Worm (Caenorhabditis elegans) whole organism, L1 larva: Measurements from ENCODE around the gene ddp-1.
A peak's percentile ranks its signal among the peaks of the same experiment; 100 is the strongest.

Experiments
- C16A3.4 ChIP-seq: fragments of 150-350 bp; optimal IDR thresholded peaks from 2 replicates; lab custom pipeline; 2014; ENCODE audit warnings: missing biosample characterization, missing genetic modification characterization
- F16B12.6 ChIP-seq: fragments of 150-350 bp; optimal IDR thresholded peaks from 2 replicates; lab custom pipeline; 2014; ENCODE audit warnings: missing biosample characterization, missing genetic modification characterization
- aha-1 ChIP-seq: fragments of 150-350 bp; optimal IDR thresholded peaks from 2 replicates; lab custom pipeline; 2014; ENCODE audit warnings: missing biosample characterization, missing genetic modification characterization
- ama-1 ChIP-seq: fragments of 150-350 bp; optimal IDR thresholded peaks from 2 replicates; lab custom pipeline; 2014
- blmp-1 ChIP-seq: fragments of 150-350 bp; optimal IDR thresholded peaks from 2 replicates; lab custom pipeline; 2014; ENCODE audit warnings: missing biosample characterization, missing genetic modification characterization
- ceh-63 ChIP-seq: fragments of 200-800 bp; sonication (Bioruptor generic); optimal IDR thresholded peaks from 2 replicates; lab custom pipeline; 2018; ENCODE audit warnings: mild to moderate bottlenecking, missing genetic modification characterization, missing compliant biosample characterization
- ceh-82 ChIP-seq, 3 experiments: fragments of 150-350 bp in 1 of 3; sonication (generic microtip) in 2 of 3; optimal IDR thresholded peaks; 2 replicates each; lab custom pipeline; 2014 to 2017; ENCODE audit warnings: missing biosample characterization in 3 of 3, missing genetic modification characterization in 3 of 3
- dpl-1 ChIP-seq, 3 experiments: fragments of 150-350 bp in 2 of 3; sonication (generic microtip) in 1 of 3; optimal IDR thresholded peaks; 2 replicates each; lab custom pipeline; 2014 to 2017; ENCODE audit warnings: missing biosample characterization in 3 of 3, missing genetic modification characterization in 3 of 3, missing genetic modification reagents in 3 of 3
- efl-1 ChIP-seq, 4 experiments: fragments of 150-350 bp; optimal IDR thresholded peaks in 3 of 4; peaks in 1 of 4; 1 replicate in 1 of 4; 2 replicates in 3 of 4; lab custom pipeline; 2014; ENCODE audit warnings: missing biosample characterization in 2 of 4, missing genetic modification characterization in 2 of 4, missing genetic modification reagents in 2 of 4
- efl-3 ChIP-seq: fragments of 200-800 bp; sonication (Bioruptor generic); optimal IDR thresholded peaks from 2 replicates; lab custom pipeline; 2018; ENCODE audit warnings: mild to moderate bottlenecking, missing genetic modification characterization, missing compliant biosample characterization
- egl-13 ChIP-seq: sonication (generic microtip); optimal IDR thresholded peaks from 2 replicates; lab custom pipeline; 2016; ENCODE audit warnings: missing genotype, missing genetic modification reagents, missing genetic modification characterization, missing compliant biosample characterization
- egl-27 ChIP-seq, 2 experiments: fragments of 150-350 bp in 1 of 2; sonication (generic microtip); optimal IDR thresholded peaks; 3 replicates each; lab custom pipeline; 2017 to 2018; ENCODE audit warnings: missing biosample characterization in 2 of 2, missing genetic modification characterization in 2 of 2, missing genetic modification reagents in 2 of 2
- elt-3 ChIP-seq, 6 experiments: fragments of 150-350 bp in 1 of 6; sonication (generic microtip); optimal IDR thresholded peaks; 2 replicates each; lab custom pipeline; 2017 to 2018; ENCODE audit warnings: missing biosample characterization in 6 of 6, missing genetic modification characterization in 6 of 6, inconsistent platforms in 1 of 6
- ets-5 ChIP-seq: fragments of 200-800 bp; sonication (Bioruptor generic); IDR thresholded peaks from 2 replicates; pipeline ENCODE4 v1.3.6; 2022; ENCODE audit warnings: missing genetic modification characterization, missing compliant biosample characterization
- fkh-10 ChIP-seq: sonication (generic microtip); optimal IDR thresholded peaks from 2 replicates; lab custom pipeline; 2017; ENCODE audit warnings: missing biosample characterization, missing genetic modification reagents, missing genetic modification characterization
- fkh-4 ChIP-seq: sonication (generic microtip); optimal IDR thresholded peaks from 2 replicates; lab custom pipeline; 2016; ENCODE audit warnings: missing compliant biosample characterization, missing genetic modification characterization, borderline replicate concordance
- fkh-8 ChIP-seq: sonication (generic microtip); optimal IDR thresholded peaks from 2 replicates; lab custom pipeline; 2016; ENCODE audit warnings: mild to moderate bottlenecking, missing genetic modification characterization, missing compliant biosample characterization
- fos-1 ChIP-seq: fragments of 150-350 bp; optimal IDR thresholded peaks from 2 replicates; lab custom pipeline; 2014; ENCODE audit warnings: missing biosample characterization, missing genetic modification characterization
- hpl-2 ChIP-seq: fragments of 150-350 bp; optimal IDR thresholded peaks from 2 replicates; lab custom pipeline; 2014; ENCODE audit warnings: missing biosample characterization, missing genetic modification reagents, missing genetic modification characterization
- lin-13 ChIP-seq: fragments of 150-350 bp; optimal IDR thresholded peaks from 2 replicates; lab custom pipeline; 2014; ENCODE audit warnings: missing biosample characterization, missing genetic modification reagents, missing genetic modification characterization
- lir-3 ChIP-seq: sonication (generic microtip); optimal IDR thresholded peaks from 2 replicates; lab custom pipeline; 2016; ENCODE audit warnings: mild to moderate bottlenecking, missing genetic modification characterization, moderate library complexity, missing compliant biosample characterization; ENCODE audit not compliant: poor library complexity
- mab-9 ChIP-seq: fragments of 200-800 bp; sonication (Bioruptor generic); IDR thresholded peaks from 2 replicates; pipeline ENCODE4 v1.3.6; 2022; ENCODE audit warnings: missing genetic modification reagents, missing genetic modification characterization, missing compliant biosample characterization
- mdl-1 ChIP-seq, 2 experiments: fragments of 150-350 bp; optimal IDR thresholded peaks; 2 replicates each; lab custom pipeline; 2014 to 2017; ENCODE audit warnings: missing biosample characterization in 2 of 2, missing genetic modification characterization in 2 of 2, inconsistent platforms in 1 of 2
- mef-2 ChIP-seq: fragments of 150-350 bp; optimal IDR thresholded peaks from 2 replicates; lab custom pipeline; 2014; ENCODE audit warnings: missing biosample characterization, missing genetic modification characterization
- mep-1 ChIP-seq: fragments of 150-350 bp; optimal IDR thresholded peaks from 2 replicates; lab custom pipeline; 2014; ENCODE audit warnings: missing biosample characterization, missing genetic modification characterization
- nhr-20 ChIP-seq: sonication (generic microtip); optimal IDR thresholded peaks from 2 replicates; lab custom pipeline; 2016; ENCODE audit warnings: mild to moderate bottlenecking, missing genetic modification characterization, missing compliant biosample characterization
- nhr-28 ChIP-seq: fragments of 150-350 bp; optimal IDR thresholded peaks from 2 replicates; lab custom pipeline; 2014; ENCODE audit warnings: missing biosample characterization, missing genetic modification characterization
- nhr-71 ChIP-seq: sonication (generic microtip); optimal IDR thresholded peaks from 2 replicates; lab custom pipeline; 2016; ENCODE audit warnings: mild to moderate bottlenecking, missing genetic modification characterization, moderate library complexity, missing compliant biosample characterization
- nhr-76 ChIP-seq: sonication (generic microtip); optimal IDR thresholded peaks from 2 replicates; lab custom pipeline; 2017; ENCODE audit warnings: missing biosample characterization, missing genetic modification characterization
- nhr-85 ChIP-seq: sonication (generic microtip); peaks from one replicate; lab custom pipeline; 2016; ENCODE audit warnings: missing genetic modification characterization, inconsistent platforms, missing compliant biosample characterization
- nhr-90 ChIP-seq: sonication (generic microtip); optimal IDR thresholded peaks from 2 replicates; lab custom pipeline; 2016; ENCODE audit warnings: mild to moderate bottlenecking, missing genetic modification characterization, missing compliant biosample characterization; ENCODE audit not compliant: poor library complexity
- snu-23 ChIP-seq: sonication (generic microtip); optimal IDR thresholded peaks from 2 replicates; lab custom pipeline; 2016; ENCODE audit warnings: missing genetic modification characterization, missing compliant biosample characterization
- sox-4 ChIP-seq: sonication (generic microtip); optimal IDR thresholded peaks from 2 replicates; lab custom pipeline; 2016; ENCODE audit warnings: missing genetic modification characterization, missing compliant biosample characterization
- sptf-1 ChIP-seq: fragments of 150-350 bp; optimal IDR thresholded peaks from 2 replicates; lab custom pipeline; 2014; ENCODE audit warnings: missing biosample characterization, missing genetic modification characterization
- tbx-2 ChIP-seq: sonication (generic microtip); optimal IDR thresholded peaks from 2 replicates; lab custom pipeline; 2016; ENCODE audit warnings: missing genetic modification characterization, missing compliant biosample characterization
- tlp-1 ChIP-seq: fragments of 150-350 bp; optimal IDR thresholded peaks from 2 replicates; lab custom pipeline; 2014; ENCODE audit warnings: missing biosample characterization, missing genetic modification characterization
- unc-62 ChIP-seq: fragments of 150-350 bp; optimal IDR thresholded peaks from 2 replicates; lab custom pipeline; 2014; ENCODE audit warnings: missing biosample characterization, missing genetic modification reagents, missing genetic modification characterization
- unc-86 ChIP-seq: sonication (generic microtip); optimal IDR thresholded peaks from 2 replicates; lab custom pipeline; 2016; ENCODE audit warnings: missing genetic modification characterization, missing compliant biosample characterization
- unc-98 ChIP-seq: fragments of 200-800 bp; sonication (Bioruptor generic); IDR thresholded peaks from 2 replicates; pipeline ENCODE4 v1.3.6; 2022; ENCODE audit warnings: missing genetic modification characterization, missing compliant biosample characterization
- xbp-1 ChIP-seq: sonication (generic microtip); optimal IDR thresholded peaks from 2 replicates; lab custom pipeline; 2016; ENCODE audit warnings: missing genetic modification characterization, missing compliant biosample characterization
- zag-1 ChIP-seq: fragments of 150-350 bp; optimal IDR thresholded peaks from 2 replicates; lab custom pipeline; 2014; ENCODE audit warnings: missing biosample characterization, missing genetic modification characterization
- ztf-11 ChIP-seq, 2 experiments: sonication (generic microtip); optimal IDR thresholded peaks; 2 replicates each; lab custom pipeline; 2016 to 2017; ENCODE audit warnings: missing genetic modification characterization in 2 of 2, missing biosample characterization in 1 of 2, missing compliant biosample characterization in 1 of 2

The ddp-1 gene

ce11 chrIII:1832453-1832852, 27.2 kb upstream of the ddp-1 start:
- no peak for TF ChIP-seq mdl-1 (tag; optimal IDR thresholded peaks at IDR 0.05; lab: Kevin White, UChicago)
- no peak for TF ChIP-seq efl-1 (optimal IDR thresholded peaks at IDR 0.05; lab: Kevin White, UChicago)
- peak in 1 of 2 experiments; percentile 53 for TF ChIP-seq efl-1 (GFP tag; optimal IDR thresholded peaks at IDR 0.05 in 1 of 2; lab: Kevin White, UChicago)

ce11 chrIII:1833984-1834563, 25.6 kb upstream of the ddp-1 start, which contains the start of gene rexd-1:
rexd-1 (plus strand) TSS chrIII:1834513.
- TF ChIP-seq snu-23 (GFP tag; lab: Kevin White, UChicago) (no peak), tbx-2 (tag; lab: Kevin White, UChicago) (no peak), F16B12.6 (no peak), aha-1 (tag; lab: Kevin White, UChicago) (no peak), egl-27 (tag; optimal IDR thresholded peaks at IDR 0.05; lab: Kevin White, UChicago) (no peak), ets-5 (GFP tag; lab: Robert Waterston, UW) (no peak), dpl-1 (GFP tag; optimal IDR thresholded peaks at IDR 0.05; lab: Kevin White, UChicago) (no peak), fos-1 (tag; lab: Kevin White, UChicago) (no peak), lir-3 (tag; lab: Kevin White, UChicago) (no peak), nhr-71 (tag; lab: Kevin White, UChicago) (no peak), ceh-82 (tag; optimal IDR thresholded peaks at IDR 0.05; lab: Kevin White, UChicago) (no peak), fkh-10 (GFP tag; lab: Kevin White, UChicago) (no peak), fkh-8 (tag; lab: Kevin White, UChicago) (no peak), zag-1 (tag; lab: Kevin White, UChicago) (no peak), elt-3 (tag; optimal IDR thresholded peaks at IDR 0.05; lab: Kevin White, UChicago) (no peak), ceh-63 (no peak)

DNA sequence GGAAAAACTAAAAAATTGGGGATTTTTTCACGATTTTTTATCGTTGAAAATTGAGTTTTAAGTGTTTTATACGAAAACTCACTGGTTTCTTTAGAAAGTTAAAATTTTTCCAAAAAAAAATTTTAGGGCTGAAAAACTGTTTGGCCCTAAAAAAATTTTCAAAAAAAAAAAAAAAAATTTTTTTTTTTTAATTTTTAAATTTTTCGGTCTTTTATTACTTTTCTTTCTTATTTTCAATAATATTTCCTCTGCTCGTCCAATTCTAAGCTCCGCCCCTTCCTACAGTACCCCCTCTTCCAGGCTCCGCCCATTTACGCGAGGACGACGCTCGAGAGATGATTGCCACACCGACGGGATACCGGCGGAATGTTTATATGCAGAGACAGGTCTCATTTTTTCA, 10.9 kb upstream of the ddp-1 start, which contains the start of gene pqn-82:
pqn-82 (plus strand) TSS at position 301 of the 400 bp plus-strand sequence.
- peak; percentile 32 for TF ChIP-seq nhr-85 (tag; lab: Kevin White, UChicago)
- TF ChIP-seq mab-9: no peak

DNA sequence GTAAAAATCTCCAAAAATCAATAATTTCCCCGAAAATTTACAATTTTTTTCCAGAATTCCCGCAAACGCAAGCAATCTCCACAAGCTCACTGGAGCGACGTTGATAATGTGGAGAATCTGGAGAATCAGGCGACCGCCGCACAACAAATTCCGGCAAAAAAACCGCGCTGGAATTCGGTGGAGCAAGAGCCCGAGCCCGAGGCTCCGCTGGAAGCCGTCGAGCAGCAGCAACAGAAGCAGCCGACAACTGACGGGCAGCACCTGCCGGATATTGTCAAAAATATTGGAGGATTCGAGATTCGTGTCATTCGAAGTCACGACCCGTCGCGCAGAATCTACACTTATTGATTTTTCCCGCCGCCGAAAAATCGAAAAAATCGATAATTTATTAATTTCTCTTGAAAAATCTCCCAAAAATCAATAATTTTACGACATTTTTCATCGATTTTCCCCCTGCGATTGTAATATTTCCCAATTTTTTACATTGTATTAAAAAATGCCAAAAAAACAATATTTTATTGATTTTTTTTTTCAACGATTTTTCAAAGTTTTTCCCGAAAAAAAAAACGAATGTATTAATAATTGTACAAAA, 7.5 kb upstream of the ddp-1 start:
- TF ChIP-seq ztf-11 (tag; optimal IDR thresholded peaks at IDR 0.05; lab: Kevin White, UChicago) (no peak), efl-1 (optimal IDR thresholded peaks at IDR 0.05; lab: Kevin White, UChicago) (no peak), efl-1 (GFP tag; optimal IDR thresholded peaks at IDR 0.05 in 1 of 2; lab: Kevin White, UChicago) (peak in 1 of 2 experiments; percentile 0)
- TF ChIP-seq, all 84 proteins: peak for 1

DNA sequence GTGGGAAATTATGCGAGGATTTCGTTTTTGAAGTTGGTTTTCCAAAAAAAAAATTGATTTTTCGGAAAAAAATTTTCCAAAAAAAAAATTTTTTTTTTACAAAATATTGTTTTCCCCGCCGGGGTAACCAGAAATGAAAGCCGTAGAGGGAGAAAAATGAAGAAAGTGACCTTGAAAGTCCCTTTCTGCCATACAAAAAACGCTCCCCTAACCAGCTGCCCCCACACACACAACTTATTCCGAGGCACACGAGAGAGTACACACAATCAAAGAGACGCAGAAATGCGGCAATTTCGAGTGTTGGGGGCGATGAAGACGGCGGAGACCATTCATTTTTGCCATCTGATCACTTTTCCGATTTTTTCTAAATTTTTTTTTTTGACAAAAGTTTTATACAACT, 5.7 kb upstream of the ddp-1 start:
- TF ChIP-seq unc-86: no peak
- TF ChIP-seq sox-4 (tag; lab: Kevin White, UChicago): no peak
- TF ChIP-seq xbp-1 (tag; lab: Kevin White, UChicago): no peak
- peak; percentile 20 for TF ChIP-seq mep-1
- peak; percentile 40 for TF ChIP-seq lin-13 (GFP tag; lab: Kevin White, UChicago)
- TF ChIP-seq ztf-11 (tag; optimal IDR thresholded peaks at IDR 0.05; lab: Kevin White, UChicago): no peak
- TF ChIP-seq nhr-20 (tag; lab: Kevin White, UChicago): peak; percentile 6
- TF ChIP-seq nhr-28 (tag; lab: Kevin White, UChicago): no peak
- no peak for TF ChIP-seq ama-1 (lab: Kevin White, UChicago)
- TF ChIP-seq efl-3 (GFP tag; lab: Kevin White, UChicago): no peak
- TF ChIP-seq fkh-4 (tag; lab: Kevin White, UChicago): no peak
- TF ChIP-seq unc-62 (GFP tag; lab: Kevin White, UChicago): no peak
- no peak for TF ChIP-seq C16A3.4 (tag; lab: Kevin White, UChicago)
- no peak for TF ChIP-seq tlp-1
- TF ChIP-seq nhr-76 (tag; lab: Kevin White, UChicago): no peak
- TF ChIP-seq zag-1 (tag; lab: Kevin White, UChicago): no peak
- no peak for TF ChIP-seq egl-27 (tag; optimal IDR thresholded peaks at IDR 0.05; lab: Kevin White, UChicago)
- no peak for TF ChIP-seq tbx-2 (tag; lab: Kevin White, UChicago)
- no peak for TF ChIP-seq egl-13
- no peak for TF ChIP-seq mab-9
- no peak for TF ChIP-seq fkh-8 (tag; lab: Kevin White, UChicago)
- no peak for TF ChIP-seq hpl-2 (GFP tag; lab: Kevin White, UChicago)
- no peak for TF ChIP-seq aha-1 (tag; lab: Kevin White, UChicago)
- peak; percentile 97 for TF ChIP-seq blmp-1 (tag; lab: Kevin White, UChicago)
- no peak for TF ChIP-seq lir-3 (tag; lab: Kevin White, UChicago)
- TF ChIP-seq unc-98 (GFP tag; lab: Robert Waterston, UW): no peak
- TF ChIP-seq nhr-90 (tag; lab: Kevin White, UChicago): no peak
- TF ChIP-seq sptf-1: no peak
- no peak for TF ChIP-seq mef-2 (tag; lab: Kevin White, UChicago)
